Worm (Caenorhabditis elegans): ENCODE results near the gene trf-1.

The trf-1 gene

DNA sequence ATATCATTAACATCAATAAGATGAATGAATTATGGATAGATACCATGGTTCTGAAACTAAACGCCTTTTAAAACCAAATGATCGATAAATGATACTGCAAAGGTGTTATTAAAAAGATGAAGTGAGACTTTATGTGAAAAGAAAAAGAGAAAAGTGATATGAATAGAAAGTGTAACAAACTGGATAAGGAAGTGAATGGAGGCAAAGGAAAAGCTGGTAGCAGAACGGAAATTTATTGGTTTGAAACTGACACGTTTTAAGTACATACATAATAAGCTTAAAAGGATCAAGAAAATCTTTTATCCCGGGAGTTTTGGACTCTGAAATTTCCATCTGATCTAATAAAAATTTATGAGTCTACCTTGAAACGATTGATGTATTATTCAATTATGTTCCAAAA, 594 bp upstream of the trf-1 start, which contains the start of gene bli-5:
Gene bli-5, minus strand, starts transcription at position 101 of the 400 bp plus-strand sequence.
- TF ChIP-seq nhr-179 (tag; optimal IDR thresholded peaks at IDR 0.05) (no peak), B0261.1 (tag; optimal IDR thresholded peaks at IDR 0.05) (no peak), akir-1 (GFP tag; optimal IDR thresholded peaks at IDR 0.05) (no peak), die-1 (tag; optimal IDR thresholded peaks at IDR 0.05) (no peak), F10E7.11 (tag; optimal IDR thresholded peaks at IDR 0.05) (no peak), ekl-4 (GFP tag; IDR thresholded peaks at IDR 0.05) (no peak), ztf-6 (GFP tag; IDR thresholded peaks at IDR 0.05) (no peak), F23B12.7 (tag; optimal IDR thresholded peaks at IDR 0.05; ENCODE audit: insufficient read depth) (no peak), F57A8.1 (GFP tag; optimal IDR thresholded peaks at IDR 0.05) (no peak), somi-1 (GFP tag; optimal IDR thresholded peaks at IDR 0.05) (no peak), sdz-38 (tag; optimal IDR thresholded peaks at IDR 0.05) (no peak), bed-1 (GFP tag; IDR thresholded peaks at IDR 0.05) (no peak), ama-1 (optimal IDR thresholded peaks at IDR 0.05) (no peak), ama-1 (GFP tag; optimal IDR thresholded peaks at IDR 0.05) (no peak), tbp1 (GFP tag; optimal IDR thresholded peaks at IDR 0.05) (no peak), unc-130 (GFP tag; optimal IDR thresholded peaks at IDR 0.05) (no peak), ztf-28 (GFP tag; IDR thresholded peaks at IDR 0.05) (no peak)

DNA sequence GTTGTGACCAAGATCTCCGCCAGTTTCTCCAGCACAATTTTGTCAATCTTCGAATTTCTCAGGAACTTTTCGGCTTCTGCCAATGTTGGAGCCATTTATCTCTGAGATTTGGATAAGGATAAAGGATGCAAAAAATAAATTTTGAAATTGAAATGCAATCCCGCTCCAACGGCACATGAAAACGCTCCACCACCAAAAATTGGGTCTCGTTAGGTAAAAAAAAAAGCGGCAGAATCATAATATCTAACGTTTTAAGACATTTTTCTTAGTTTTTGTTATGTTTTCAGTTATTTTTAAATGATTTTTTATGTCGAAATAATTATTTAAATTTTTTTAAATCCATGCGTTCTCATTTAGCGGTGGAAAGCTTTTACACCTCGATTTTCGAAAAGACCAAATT, 4.1 kb downstream of the trf-1 start, which contains the start of gene F45G2.7:
Gene F45G2.7, minus strand, starts transcription at position 101 of the 400 bp plus-strand sequence.
- no peak for TF ChIP-seq nhr-90 (tag; optimal IDR thresholded peaks at IDR 0.05)
- TF ChIP-seq ztf-26 (tag; optimal IDR thresholded peaks at IDR 0.05): no peak
- TF ChIP-seq bed-2 (GFP tag; IDR thresholded peaks at IDR 0.05): no peak
- no peak for TF ChIP-seq nhr-80 (tag; optimal IDR thresholded peaks at IDR 0.05)
- TF ChIP-seq D2030.7 (GFP tag; IDR thresholded peaks at IDR 0.05): no peak
- TF ChIP-seq ztf-18 (tag; optimal IDR thresholded peaks at IDR 0.05): no peak
- no peak for TF ChIP-seq F55B11.4 (tag; optimal IDR thresholded peaks at IDR 0.05; ENCODE audit: borderline replicate concordance, insufficient read depth)
- no peak for TF ChIP-seq snpc-1.3 (tag; optimal IDR thresholded peaks at IDR 0.05; ENCODE audit: insufficient read depth)
- TF ChIP-seq aptf-2 (GFP tag; conservative IDR thresholded peaks at IDR 0.05): no peak
- TF ChIP-seq K11D2.4 (GFP tag; IDR thresholded peaks at IDR 0.05): no peak
- no peak for TF ChIP-seq Y53G8AR.9 (GFP tag; conservative IDR thresholded peaks at IDR 0.05)
- no peak for TF ChIP-seq F23B12.7 (tag; optimal IDR thresholded peaks at IDR 0.05; ENCODE audit: insufficient read depth)
- TF ChIP-seq sea-2 (GFP tag; IDR thresholded peaks at IDR 0.05): no peak
- TF ChIP-seq fkh-3 (tag; optimal IDR thresholded peaks at IDR 0.05): no peak
- TF ChIP-seq nhr-27 (tag; optimal IDR thresholded peaks at IDR 0.05): no peak
- no peak for TF ChIP-seq madf-10 (tag; optimal IDR thresholded peaks at IDR 0.05)
- TF ChIP-seq madf-8 (GFP tag; conservative IDR thresholded peaks at IDR 0.05): no peak

DNA sequence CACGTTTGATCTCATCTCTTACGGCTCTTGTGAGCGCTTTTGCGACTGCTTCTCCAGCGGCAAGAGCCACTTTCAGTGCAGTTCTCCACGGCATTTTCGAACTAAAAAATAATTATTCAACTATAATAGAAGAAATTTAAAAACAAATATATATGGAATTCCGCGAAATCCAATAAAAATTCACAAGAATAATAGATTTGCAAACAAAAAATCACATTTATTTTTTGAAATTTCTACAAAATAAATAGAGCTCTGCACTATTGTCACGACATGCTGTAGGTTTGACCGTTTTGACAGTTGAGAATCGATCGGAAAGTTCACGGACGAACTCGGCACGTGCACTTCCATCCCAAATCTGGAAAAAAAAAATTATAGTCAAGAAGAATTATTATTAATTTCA, 5.3 kb downstream of the trf-1 start, which contains the start of gene F45G2.8:
Gene F45G2.8, minus strand, starts transcription at position 101 of the 400 bp plus-strand sequence.
- TF ChIP-seq C06A6.2 (GFP tag; conservative IDR thresholded peaks at IDR 0.05): no peak
- TF ChIP-seq F57A8.1 (GFP tag; optimal IDR thresholded peaks at IDR 0.05): no peak
- TF ChIP-seq ceh-79 (tag; optimal IDR thresholded peaks at IDR 0.05): no peak
- no peak for TF ChIP-seq Y53F4B.3 (GFP tag; IDR thresholded peaks at IDR 0.05)
- no peak for TF ChIP-seq athp-1 (tag; optimal IDR thresholded peaks at IDR 0.05)
- TF ChIP-seq lsy-27 (tag; optimal IDR thresholded peaks at IDR 0.05; ENCODE audit: borderline replicate concordance, insufficient read depth): no peak
- TF ChIP-seq ztf-6 (GFP tag; IDR thresholded peaks at IDR 0.05): no peak
- TF ChIP-seq ccch-3 (GFP tag; optimal IDR thresholded peaks at IDR 0.05): no peak
- TF ChIP-seq madf-8 (GFP tag; conservative IDR thresholded peaks at IDR 0.05): no peak
- no peak for TF ChIP-seq mcd-1 (GFP tag; IDR thresholded peaks at IDR 0.05)
- TF ChIP-seq F39B2.1 (GFP tag; IDR thresholded peaks at IDR 0.05): no peak
- no peak for TF ChIP-seq ceh-100 (GFP tag; IDR thresholded peaks at IDR 0.05)
- no peak for TF ChIP-seq gei-17 (GFP tag; optimal IDR thresholded peaks at IDR 0.05)
- TF ChIP-seq sdz-38 (tag; optimal IDR thresholded peaks at IDR 0.05): no peak
- TF ChIP-seq egrh-3 (GFP tag; IDR thresholded peaks at IDR 0.05): no peak
- TF ChIP-seq D2030.7 (GFP tag; IDR thresholded peaks at IDR 0.05): no peak
- TF ChIP-seq C17E4.6 (GFP tag; IDR thresholded peaks at IDR 0.05): no peak
- TF ChIP-seq bed-2 (GFP tag; IDR thresholded peaks at IDR 0.05): no peak
- TF ChIP-seq unc-130 (GFP tag; optimal IDR thresholded peaks at IDR 0.05): no peak
